Worm (Caenorhabditis elegans) whole organism, late embryonic: ENCODE data around the gene T18D3.6.
A peak's percentile ranks its signal among the peaks of the same experiment; 100 is the strongest.

Experiments used
- C08G9.2 ChIP-seq: sonication (generic microtip); optimal IDR thresholded peaks from 2 replicates; lab custom pipeline; 2016; ENCODE audit warnings: mild to moderate bottlenecking, missing genetic modification characterization, moderate library complexity, missing compliant biosample characterization
- C38D4.7 ChIP-seq: fragments of 200-800 bp; sonication (Bioruptor generic); optimal IDR thresholded peaks from 2 replicates; lab custom pipeline; 2018; ENCODE audit warnings: mild to moderate bottlenecking, missing genetic modification characterization, moderate library complexity, missing compliant biosample characterization
- F13H6.1 ChIP-seq: sonication (generic microtip); optimal IDR thresholded peaks from 2 replicates; lab custom pipeline; 2016; ENCODE audit warnings: missing genetic modification characterization, missing compliant biosample characterization
- ahr-1 ChIP-seq: sonication (generic microtip); optimal IDR thresholded peaks from 2 replicates; lab custom pipeline; 2016; ENCODE audit warnings: missing genetic modification characterization, missing compliant biosample characterization
- ceh-18 ChIP-seq: sonication (generic microtip); optimal IDR thresholded peaks from 2 replicates; lab custom pipeline; 2016; ENCODE audit warnings: missing genetic modification characterization, missing compliant biosample characterization
- ceh-2 ChIP-seq: sonication (generic microtip); optimal IDR thresholded peaks from 2 replicates; lab custom pipeline; 2016; ENCODE audit warnings: missing genotype, missing genetic modification characterization, missing compliant biosample characterization
- ceh-31 ChIP-seq: sonication (generic microtip); optimal IDR thresholded peaks from 2 replicates; lab custom pipeline; 2016; ENCODE audit warnings: missing genetic modification characterization, missing compliant biosample characterization
- ceh-34 ChIP-seq: sonication (generic microtip); optimal IDR thresholded peaks from 2 replicates; lab custom pipeline; 2016; ENCODE audit warnings: mild to moderate bottlenecking, missing genetic modification characterization, missing compliant biosample characterization
- ceh-45 ChIP-seq: fragments of 200-800 bp; sonication (Bioruptor generic); IDR thresholded peaks from 2 replicates; pipeline ENCODE4 v1.3.6; 2022; ENCODE audit warnings: missing genetic modification reagents, missing genetic modification characterization, missing compliant biosample characterization
- ceh-6 ChIP-seq: fragments of 200-800 bp; sonication (Bioruptor generic); optimal IDR thresholded peaks from 2 replicates; lab custom pipeline; 2018; ENCODE audit warnings: mild to moderate bottlenecking, missing genetic modification characterization, missing compliant biosample characterization
- ceh-9 ChIP-seq: sonication (generic microtip); optimal IDR thresholded peaks from 2 replicates; lab custom pipeline; 2016; ENCODE audit warnings: mild to moderate bottlenecking, missing genetic modification characterization, inconsistent platforms, missing compliant biosample characterization
- elt-2 ChIP-seq: sonication (generic microtip); optimal IDR thresholded peaks from 2 replicates; lab custom pipeline; 2016; ENCODE audit warnings: missing genetic modification reagents, missing genetic modification characterization, missing compliant biosample characterization
- ets-4 ChIP-seq: sonication (generic microtip); optimal IDR thresholded peaks from 2 replicates; lab custom pipeline; 2016; ENCODE audit warnings: missing genetic modification characterization, missing compliant biosample characterization
- eyg-1 ChIP-seq: sonication (generic microtip); optimal IDR thresholded peaks from 2 replicates; lab custom pipeline; 2016; ENCODE audit warnings: missing genotype, missing genetic modification characterization, missing compliant biosample characterization
- fax-1 ChIP-seq: sonication (generic microtip); optimal IDR thresholded peaks from 2 replicates; lab custom pipeline; 2016; ENCODE audit warnings: missing genotype, missing genetic modification characterization, missing compliant biosample characterization
- fkh-6 ChIP-seq: sonication (generic microtip); optimal IDR thresholded peaks from 2 replicates; lab custom pipeline; 2016; ENCODE audit warnings: missing genetic modification characterization, missing compliant biosample characterization
- hlh-13 ChIP-seq: fragments of 200-800 bp; sonication (Bioruptor generic); optimal IDR thresholded peaks from 2 replicates; lab custom pipeline; 2018; ENCODE audit warnings: mild to moderate bottlenecking, missing genetic modification characterization, missing compliant biosample characterization
- hlh-15 ChIP-seq: sonication (generic microtip); optimal IDR thresholded peaks from 2 replicates; lab custom pipeline; 2016; ENCODE audit warnings: missing genetic modification characterization, missing compliant biosample characterization
- hlh-30 ChIP-seq: sonication (generic microtip); optimal IDR thresholded peaks from 2 replicates; lab custom pipeline; 2017; ENCODE audit warnings: antibody characterized with exemption, missing genetic modification characterization, missing compliant biosample characterization; ENCODE audit not compliant: insufficient read depth
- hlh-6 ChIP-seq: sonication (generic microtip); optimal IDR thresholded peaks from 2 replicates; lab custom pipeline; 2016; ENCODE audit warnings: missing genotype, missing genetic modification characterization, missing compliant biosample characterization
- hlh-8 ChIP-seq: sonication (generic microtip); optimal IDR thresholded peaks from 2 replicates; lab custom pipeline; 2016; ENCODE audit warnings: missing genotype, missing genetic modification characterization, missing compliant biosample characterization
- lin-11 ChIP-seq: fragments of 200-800 bp; sonication (Bioruptor generic); optimal IDR thresholded peaks from 2 replicates; lab custom pipeline; 2018; ENCODE audit warnings: mild to moderate bottlenecking, missing genetic modification characterization, missing compliant biosample characterization
- madf-2 ChIP-seq: sonication (generic microtip); optimal IDR thresholded peaks from 2 replicates; lab custom pipeline; 2017; ENCODE audit warnings: missing genetic modification characterization, missing compliant biosample characterization
- nhr-232 ChIP-seq: sonication (generic microtip); optimal IDR thresholded peaks from 2 replicates; lab custom pipeline; 2016; ENCODE audit warnings: missing genetic modification characterization, missing compliant biosample characterization
- pax-1 ChIP-seq: fragments of 150-350 bp; optimal IDR thresholded peaks from 2 replicates; lab custom pipeline; 2014; ENCODE audit warnings: missing biosample characterization, missing genetic modification characterization
- pha-4 ChIP-seq: fragments of 150-350 bp; optimal IDR thresholded peaks from 2 replicates; lab custom pipeline; 2018; ENCODE audit warnings: missing biosample characterization, missing genetic modification reagents, missing genetic modification characterization
- pqm-1 ChIP-seq: sonication (generic microtip); optimal IDR thresholded peaks from 2 replicates; lab custom pipeline; 2016; ENCODE audit warnings: missing genetic modification characterization, missing compliant biosample characterization
- pros-1 ChIP-seq: fragments of 150-350 bp; optimal IDR thresholded peaks from 2 replicates; lab custom pipeline; 2014; ENCODE audit warnings: missing biosample characterization, missing genetic modification reagents, missing genetic modification characterization
- rnt-1 ChIP-seq: sonication (generic microtip); optimal IDR thresholded peaks from 2 replicates; lab custom pipeline; 2016; ENCODE audit warnings: missing genetic modification characterization, missing compliant biosample characterization
- sox-2 ChIP-seq: fragments of 200-800 bp; sonication (Bioruptor generic); IDR thresholded peaks from 2 replicates; pipeline ENCODE4 v1.3.6; 2022; ENCODE audit warnings: missing genetic modification reagents, missing genetic modification characterization, missing compliant biosample characterization
- tbx-2 ChIP-seq: sonication (generic microtip); optimal IDR thresholded peaks from 2 replicates; lab custom pipeline; 2016; ENCODE audit warnings: missing genetic modification characterization, missing compliant biosample characterization
- ttx-3 ChIP-seq: sonication (generic microtip); optimal IDR thresholded peaks from 2 replicates; lab custom pipeline; 2016; ENCODE audit warnings: missing genetic modification reagents, missing genetic modification characterization, missing compliant biosample characterization
- unc-3 ChIP-seq, 2 experiments: fragments of 200-800 bp in 1 of 2; sonication (Bioruptor generic) in 1 of 2; sonication (generic microtip) in 1 of 2; conservative IDR thresholded peaks in 1 of 2; optimal IDR thresholded peaks in 1 of 2; 2 replicates each; pipeline versions ENCODE4 v1.3.6 to Lab custom; 2016 to 2022; ENCODE audit warnings: missing compliant biosample characterization in 2 of 2, missing genetic modification characterization in 2 of 2, missing genetic modification reagents in 1 of 2
- unc-55 ChIP-seq: sonication (generic microtip); optimal IDR thresholded peaks from 2 replicates; lab custom pipeline; 2017; ENCODE audit warnings: missing biosample characterization, missing genetic modification reagents, missing genetic modification characterization
- ztf-16 ChIP-seq: sonication (generic microtip); optimal IDR thresholded peaks from 2 replicates; lab custom pipeline; 2017; ENCODE audit warnings: missing genetic modification characterization, missing compliant biosample characterization

The T18D3.6 gene

DNA sequence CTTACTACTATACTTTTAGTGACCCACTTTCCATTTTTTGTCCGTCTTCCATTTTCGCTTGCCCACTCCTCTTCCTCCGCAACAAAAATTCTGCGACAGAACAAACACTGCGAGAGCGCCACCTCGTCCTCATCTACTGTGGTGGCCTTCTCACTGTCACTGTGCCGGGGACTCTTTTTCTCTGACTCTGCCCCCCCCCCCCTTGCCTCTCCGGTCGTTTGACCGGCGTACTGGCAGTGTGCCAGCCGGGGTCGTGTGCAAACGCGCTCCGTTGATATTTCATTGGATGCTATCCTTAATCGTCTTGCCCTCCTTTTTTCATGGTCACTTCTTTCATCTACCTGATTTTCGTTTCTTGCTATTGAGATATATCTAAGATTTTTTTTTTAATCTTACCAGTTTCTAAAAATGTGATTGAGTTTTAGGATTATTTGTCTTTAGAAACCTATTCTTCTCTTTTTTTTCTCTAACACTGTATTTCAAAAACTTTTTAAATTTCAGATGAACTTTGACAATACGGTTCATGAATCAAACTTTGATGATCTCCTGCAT is 30.8 kb downstream of the T18D3.6 start, which contains the start of gene atf-6 (continued):
- TF ChIP-seq hlh-8 (tag; lab: Kevin White, UChicago) (peak; percentile 53), ttx-3 (tag; lab: Kevin White, UChicago) (no peak), hlh-6 (tag; lab: Kevin White, UChicago) (peak; percentile 45), ceh-9 (tag; lab: Kevin White, UChicago) (no peak), C08G9.2 (tag; lab: Kevin White, UChicago) (peak; percentile 29), lin-11 (tag; lab: Kevin White, UChicago) (peak; percentile 1), ahr-1 (tag; lab: Kevin White, UChicago) (no peak), ceh-2 (tag; lab: Kevin White, UChicago) (peak; percentile 72), unc-55 (GFP tag; lab: Kevin White, UChicago) (peak; percentile 15)
- TF ChIP-seq, all 69 proteins: peak for 39

DNA sequence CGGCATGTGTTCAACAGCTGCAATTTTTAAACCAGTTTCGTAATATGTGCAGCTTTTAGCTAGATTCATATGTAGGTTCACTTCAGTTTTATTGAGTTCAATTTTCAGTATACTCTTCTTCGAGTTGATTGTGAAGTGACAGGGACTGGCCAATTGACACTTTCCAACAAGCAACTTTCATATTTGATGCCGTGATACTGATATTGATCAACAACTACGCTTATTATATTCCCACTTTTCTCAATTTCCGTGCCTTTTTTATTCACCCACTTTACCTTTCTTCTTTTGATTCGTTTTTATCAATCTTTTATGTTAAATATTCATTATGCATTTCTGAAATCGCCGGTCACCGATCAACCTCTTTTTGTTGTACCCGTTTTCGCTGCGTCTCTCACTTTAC is 34.4 kb downstream of the T18D3.6 start:
- TF ChIP-seq tbx-2 (tag; lab: Kevin White, UChicago): no peak

DNA sequence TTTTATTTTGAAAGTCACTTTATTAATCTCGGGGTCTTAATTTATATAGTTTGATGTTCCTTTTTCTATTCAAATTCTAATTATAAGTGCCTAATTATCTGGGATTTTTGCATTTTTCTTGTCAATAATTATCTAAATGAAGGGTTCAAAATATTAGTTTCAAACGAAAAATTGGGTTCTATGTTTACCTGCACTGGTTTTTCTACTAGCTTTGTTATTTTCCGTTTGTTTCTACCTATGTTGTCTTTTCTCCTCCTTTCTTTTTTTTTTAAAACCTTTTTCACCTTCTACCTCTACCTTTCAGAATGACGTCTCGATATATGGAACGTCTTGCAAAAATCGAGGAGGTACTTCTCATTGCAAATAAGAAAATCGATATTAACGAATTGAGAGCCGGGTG is 35.1 kb downstream of the T18D3.6 start, which contains the start of gene tbc-13:
Gene tbc-13, plus strand, starts transcription at position 301 of the 400 bp plus-strand sequence.
- no peak for TF ChIP-seq ceh-18
- TF ChIP-seq eyg-1 (tag; lab: Kevin White, UChicago): no peak
- TF ChIP-seq madf-2 (tag; lab: Kevin White, UChicago): no peak
- TF ChIP-seq fkh-6 (tag; lab: Kevin White, UChicago): no peak
- no peak for TF ChIP-seq pha-4 (tag; lab: Kevin White, UChicago)
- no peak for TF ChIP-seq ahr-1 (tag; lab: Kevin White, UChicago)
- TF ChIP-seq fax-1 (tag; lab: Kevin White, UChicago): no peak

DNA sequence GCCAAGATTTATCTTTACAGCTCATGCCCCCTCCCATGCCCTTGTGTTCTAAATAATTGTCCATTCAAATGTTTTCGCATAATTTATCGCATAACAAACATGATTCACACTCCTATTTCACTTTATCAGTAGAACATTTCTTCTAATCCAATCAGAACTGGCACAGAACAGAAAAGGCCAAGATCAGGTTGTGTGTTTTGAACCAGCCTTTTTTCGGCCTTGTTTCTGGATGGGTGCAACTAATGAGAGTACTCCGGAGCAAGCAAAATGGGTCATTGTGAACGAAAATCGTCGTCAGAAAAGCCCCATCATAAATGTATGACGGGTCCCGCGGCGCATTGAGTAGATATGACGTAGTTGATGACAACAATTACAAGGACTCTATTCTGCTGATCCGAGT is 41.4 kb downstream of the T18D3.6 start:
- TF ChIP-seq ceh-45 (no peak), ets-4 (tag; lab: Kevin White, UChicago) (no peak), pqm-1 (tag; lab: Kevin White, UChicago) (no peak), pax-1 (tag; lab: Kevin White, UChicago) (no peak)

DNA sequence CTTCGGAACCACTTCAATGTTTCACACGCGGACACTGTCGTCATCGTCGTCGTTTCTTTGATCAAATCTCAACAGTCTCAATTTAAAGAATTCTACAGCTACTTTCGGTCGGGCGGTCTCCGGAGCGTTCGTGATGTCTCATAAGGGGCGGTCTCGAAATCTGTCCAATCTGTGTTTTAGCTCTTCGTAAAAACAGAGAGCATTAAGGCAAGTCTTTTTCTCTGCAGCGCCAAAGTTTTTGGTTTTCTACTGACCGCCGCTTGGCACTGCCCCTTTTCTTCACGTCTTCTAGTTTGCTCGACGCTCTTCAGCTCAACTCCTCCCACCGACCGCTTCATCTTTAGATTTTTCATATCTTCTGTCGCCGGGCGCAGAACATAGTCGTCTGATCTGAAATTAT is 42.8 kb downstream of the T18D3.6 start, which contains the start of gene lips-1:
Gene lips-1, plus strand, starts transcription at position 301 of the 400 bp plus-strand sequence.
- TF ChIP-seq hlh-8 (tag; lab: Kevin White, UChicago) (no peak), ceh-34 (tag; lab: Kevin White, UChicago) (no peak), ceh-9 (tag; lab: Kevin White, UChicago) (no peak), eyg-1 (tag; lab: Kevin White, UChicago) (no peak), ttx-3 (tag; lab: Kevin White, UChicago) (no peak), nhr-232 (tag; lab: Kevin White, UChicago) (no peak), ceh-6 (no peak), pros-1 (tag; lab: Kevin White, UChicago) (no peak), C38D4.7 (GFP tag; lab: Kevin White, UChicago) (no peak), fkh-6 (tag; lab: Kevin White, UChicago) (no peak)

DNA sequence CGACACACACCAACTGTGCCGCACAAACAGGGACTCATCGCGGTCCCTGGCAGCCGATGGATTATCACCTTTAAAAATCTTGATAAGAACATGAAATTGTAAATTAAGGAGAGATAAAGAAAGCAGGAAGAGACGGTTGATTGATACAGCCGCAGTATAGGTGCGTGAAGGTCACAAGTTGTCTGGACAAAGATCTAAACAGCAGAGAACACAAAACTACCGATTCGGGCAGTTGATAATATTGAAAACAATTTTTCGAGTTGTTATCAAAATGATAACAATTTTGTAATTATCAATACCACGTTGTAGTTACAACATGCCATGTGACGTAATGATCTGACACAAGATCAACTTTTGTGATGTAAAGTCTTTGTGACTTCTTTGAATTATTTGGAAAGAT is 51.1 kb downstream of the T18D3.6 start:
- no peak for TF ChIP-seq ceh-31 (tag; lab: Kevin White, UChicago)
- peak; percentile 11 for TF ChIP-seq pqm-1 (tag; lab: Kevin White, UChicago)
- TF ChIP-seq pax-1 (tag; lab: Kevin White, UChicago): no peak
- no peak for TF ChIP-seq sox-2 (GFP tag; lab: Robert Waterston, UW)
- TF ChIP-seq rnt-1 (tag; lab: Kevin White, UChicago): peak; percentile 16
- no peak for TF ChIP-seq unc-3 (GFP tag; conservative IDR thresholded peaks at IDR 0.05; lab: Robert Waterston, UW)
- TF ChIP-seq unc-3 (tag; optimal IDR thresholded peaks at IDR 0.05; lab: Kevin White, UChicago): no peak
- TF ChIP-seq elt-2: peak; percentile 96
- no peak for TF ChIP-seq hlh-13
- no peak for TF ChIP-seq ceh-45
- no peak for TF ChIP-seq ets-4 (tag; lab: Kevin White, UChicago)
- TF ChIP-seq F13H6.1 (tag; lab: Kevin White, UChicago): no peak
- TF ChIP-seq ztf-16 (tag; lab: Kevin White, UChicago): no peak
- TF ChIP-seq hlh-15 (tag; lab: Kevin White, UChicago): no peak
- peak; percentile 20 for TF ChIP-seq hlh-30 (tag; lab: Kevin White, UChicago)
